Worm (Caenorhabditis elegans) whole organism, L4 larva: Measurements from ENCODE around the gene kvs-2.

ENCODE experiments used
- D1046.2 ChIP-seq: fragments of 200-800 bp; sonication (Bioruptor generic); IDR thresholded peaks from 2 replicates; pipeline ENCODE4 v1.3.6; 2022; ENCODE audit warnings: missing genetic modification characterization, missing compliant biosample characterization
- R02D3.7 ChIP-seq: fragments of 150-350 bp; sonication (generic microtip); optimal IDR thresholded peaks from 3 replicates; lab custom pipeline; 2014; ENCODE audit warnings: missing biosample characterization, missing genetic modification characterization
- T20F7.1 ChIP-seq: fragments of 200-800 bp; sonication (Bioruptor generic); optimal IDR thresholded peaks from 2 replicates; lab custom pipeline; 2018; ENCODE audit warnings: mild to moderate bottlenecking, missing genetic modification characterization, missing compliant biosample characterization
- Y75B8A.6 ChIP-seq: fragments of 200-800 bp; sonication (Bioruptor generic); IDR thresholded peaks from 2 replicates; pipeline ENCODE4 v1.3.6; 2022; ENCODE audit warnings: missing genetic modification reagents, missing genetic modification characterization, missing compliant biosample characterization
- ZK546.5 ChIP-seq, 2 experiments: sonication (generic microtip); optimal IDR thresholded peaks; 2 replicates each; lab custom pipeline; 2017; ENCODE audit warnings: missing biosample characterization in 2 of 2, missing genetic modification characterization in 2 of 2
- aha-1 ChIP-seq: fragments of 150-350 bp; peaks from one replicate; lab custom pipeline; 2014; ENCODE audit warnings: missing biosample characterization, missing genetic modification characterization
- aly-2 ChIP-seq: sonication (generic microtip); optimal IDR thresholded peaks from 2 replicates; lab custom pipeline; 2018; ENCODE audit warnings: missing biosample characterization, missing genetic modification characterization
- attf-4 ChIP-seq: sonication (generic microtip); optimal IDR thresholded peaks from 3 replicates; lab custom pipeline; 2017; ENCODE audit warnings: missing biosample characterization, missing genetic modification characterization
- ceh-28 ChIP-seq: fragments of 150-350 bp; optimal IDR thresholded peaks from 2 replicates; lab custom pipeline; 2014; ENCODE audit warnings: missing biosample characterization, missing genetic modification reagents, missing genetic modification characterization
- ceh-44 ChIP-seq: fragments of 200-800 bp; sonication (Bioruptor generic); IDR thresholded peaks from 2 replicates; pipeline ENCODE4 v1.3.6; 2022; ENCODE audit warnings: missing genetic modification reagents, missing genetic modification characterization, missing compliant biosample characterization
- ces-1 ChIP-seq: fragments of 150-350 bp; sonication (generic microtip); optimal IDR thresholded peaks from 4 replicates; lab custom pipeline; 2014; ENCODE audit warnings: missing biosample characterization, missing genetic modification reagents, missing genetic modification characterization
- ctbp-1 ChIP-seq: fragments of 200-800 bp; sonication (Bioruptor generic); IDR thresholded peaks from 2 replicates; pipeline ENCODE4 v1.3.6; 2022; ENCODE audit warnings: missing genetic modification reagents, missing genetic modification characterization, missing compliant biosample characterization
- daf-12 ChIP-seq: fragments of 150-350 bp; optimal IDR thresholded peaks from 2 replicates; lab custom pipeline; 2014; ENCODE audit warnings: missing biosample characterization, missing genetic modification reagents, missing genetic modification characterization
- dmd-8 ChIP-seq: fragments of 200-800 bp; sonication (Bioruptor generic); IDR thresholded peaks from 2 replicates; pipeline ENCODE4 v1.3.6; 2022; ENCODE audit warnings: missing genetic modification characterization, missing compliant biosample characterization
- duxl-1 ChIP-seq: sonication (generic microtip); optimal IDR thresholded peaks from 2 replicates; lab custom pipeline; 2016; ENCODE audit warnings: mild to moderate bottlenecking, missing genetic modification characterization, moderate library complexity, missing compliant biosample characterization; ENCODE audit not compliant: poor library complexity
- dve-1 ChIP-seq: sonication (generic microtip); optimal IDR thresholded peaks from 2 replicates; lab custom pipeline; 2017; ENCODE audit warnings: antibody characterized with exemption, mild to moderate bottlenecking, missing genetic modification characterization, missing compliant biosample characterization; ENCODE audit not compliant: insufficient read depth
- fkh-10 ChIP-seq: fragments of 150-350 bp; optimal IDR thresholded peaks from 2 replicates; lab custom pipeline; 2014; ENCODE audit warnings: missing biosample characterization, missing genetic modification reagents, missing genetic modification characterization
- hlh-30 ChIP-seq: sonication (generic microtip); optimal IDR thresholded peaks from 2 replicates; lab custom pipeline; 2017; ENCODE audit warnings: antibody characterized with exemption, mild to moderate bottlenecking, missing genetic modification characterization, missing compliant biosample characterization; ENCODE audit not compliant: insufficient read depth
- hmg-1.1 ChIP-seq: fragments of 200-800 bp; sonication (Bioruptor generic); IDR thresholded peaks from 2 replicates; pipeline ENCODE4 v1.3.6; 2022; ENCODE audit warnings: missing genetic modification reagents, missing genetic modification characterization, missing compliant biosample characterization
- lin-1 ChIP-seq: fragments of 200-800 bp; sonication (Bioruptor generic); IDR thresholded peaks from 2 replicates; pipeline ENCODE4 v1.3.6; 2022; ENCODE audit warnings: missing genetic modification reagents, missing genetic modification characterization, missing compliant biosample characterization
- lin-29 ChIP-seq: fragments of 200-800 bp; sonication (Bioruptor generic); IDR thresholded peaks from 2 replicates; pipeline ENCODE4 v1.3.6; 2022; ENCODE audit warnings: missing genetic modification reagents, missing genetic modification characterization, missing compliant biosample characterization
- lin-39 ChIP-seq: fragments of 150-350 bp; optimal IDR thresholded peaks from 2 replicates; lab custom pipeline; 2014; ENCODE audit warnings: missing biosample characterization, missing genetic modification reagents, missing genetic modification characterization
- lsy-2 ChIP-seq, 2 experiments: fragments of 150-350 bp in 1 of 2; sonication (generic microtip) in 1 of 2; optimal IDR thresholded peaks; 2 replicates each; lab custom pipeline; 2014 to 2017; ENCODE audit warnings: missing biosample characterization in 2 of 2, missing genetic modification characterization in 2 of 2
- madf-5 ChIP-seq, 2 experiments: fragments of 200-800 bp; sonication (Bioruptor generic); IDR thresholded peaks; 2 replicates each; pipeline ENCODE4 v1.3.6; 2022; ENCODE audit warnings: missing compliant biosample characterization in 2 of 2, missing genetic modification characterization in 2 of 2
- mdl-1 ChIP-seq, 2 experiments: fragments of 150-350 bp in 1 of 2; sonication (generic microtip) in 1 of 2; optimal IDR thresholded peaks; 2 replicates each; lab custom pipeline; 2014 to 2017; ENCODE audit warnings: missing biosample characterization in 2 of 2, missing genetic modification characterization in 2 of 2
- mdt-29 ChIP-seq: fragments of 200-800 bp; sonication (Bioruptor generic); IDR thresholded peaks from 2 replicates; pipeline ENCODE4 v1.3.6; 2022; ENCODE audit warnings: missing genetic modification reagents, missing genetic modification characterization, missing compliant biosample characterization
- mes-2 ChIP-seq: sonication (generic microtip); optimal IDR thresholded peaks from 2 replicates; lab custom pipeline; 2016; ENCODE audit warnings: missing genotype, mild to moderate bottlenecking, missing genetic modification characterization, missing compliant biosample characterization; ENCODE audit not compliant: poor library complexity, severe bottlenecking
- mxl-2 ChIP-seq: fragments of 200-800 bp; sonication (Bioruptor generic); conservative IDR thresholded peaks from 2 replicates; pipeline ENCODE4 v1.3.6; 2022; ENCODE audit warnings: missing genetic modification reagents, missing genetic modification characterization, missing compliant biosample characterization
- nhr-11 ChIP-seq: fragments of 150-350 bp; optimal IDR thresholded peaks from 2 replicates; lab custom pipeline; 2014; ENCODE audit warnings: missing biosample characterization, missing genetic modification characterization
- nhr-42 ChIP-seq: fragments of 200-800 bp; sonication (Bioruptor generic); IDR thresholded peaks from 2 replicates; pipeline ENCODE4 v1.3.6; 2022; ENCODE audit warnings: missing genetic modification characterization, missing compliant biosample characterization
- nhr-6 ChIP-seq: fragments of 150-350 bp; optimal IDR thresholded peaks from 2 replicates; lab custom pipeline; 2014; ENCODE audit warnings: missing biosample characterization, missing genetic modification characterization
- nhr-76 ChIP-seq: fragments of 150-350 bp; optimal IDR thresholded peaks from 2 replicates; lab custom pipeline; 2014; ENCODE audit warnings: missing biosample characterization, missing genetic modification characterization
- rbr-2 ChIP-seq: sonication (generic microtip); optimal IDR thresholded peaks from 2 replicates; lab custom pipeline; 2016; ENCODE audit warnings: missing genotype, missing genetic modification characterization, missing compliant biosample characterization
- skn-1 ChIP-seq: fragments of 150-350 bp; optimal IDR thresholded peaks from 2 replicates; lab custom pipeline; 2014; ENCODE audit warnings: missing biosample characterization, missing genetic modification characterization
- unc-62 ChIP-seq, 3 experiments: fragments of 150-350 bp in 1 of 3; sonication (generic microtip); optimal IDR thresholded peaks in 2 of 3; peaks in 1 of 3; 1 replicate in 1 of 3; 2 replicates in 2 of 3; lab custom pipeline; 2014 to 2017; ENCODE audit warnings: missing biosample characterization in 3 of 3, missing genetic modification characterization in 3 of 3, missing genetic modification reagents in 3 of 3, missing genotype in 1 of 3
- zfp-2 ChIP-seq: sonication (generic microtip); optimal IDR thresholded peaks from 2 replicates; lab custom pipeline; 2016; ENCODE audit warnings: mild to moderate bottlenecking, missing genetic modification characterization, missing compliant biosample characterization
- zfp-3 ChIP-seq: fragments of 200-800 bp; sonication (Bioruptor generic); conservative IDR thresholded peaks from 2 replicates; pipeline ENCODE4 v1.3.6; 2022; ENCODE audit warnings: missing genetic modification reagents, missing genetic modification characterization, missing compliant biosample characterization
- ztf-11 ChIP-seq: fragments of 150-350 bp; optimal IDR thresholded peaks from 2 replicates; lab custom pipeline; 2014; ENCODE audit warnings: missing biosample characterization, missing genetic modification characterization

The kvs-2 gene

DNA sequence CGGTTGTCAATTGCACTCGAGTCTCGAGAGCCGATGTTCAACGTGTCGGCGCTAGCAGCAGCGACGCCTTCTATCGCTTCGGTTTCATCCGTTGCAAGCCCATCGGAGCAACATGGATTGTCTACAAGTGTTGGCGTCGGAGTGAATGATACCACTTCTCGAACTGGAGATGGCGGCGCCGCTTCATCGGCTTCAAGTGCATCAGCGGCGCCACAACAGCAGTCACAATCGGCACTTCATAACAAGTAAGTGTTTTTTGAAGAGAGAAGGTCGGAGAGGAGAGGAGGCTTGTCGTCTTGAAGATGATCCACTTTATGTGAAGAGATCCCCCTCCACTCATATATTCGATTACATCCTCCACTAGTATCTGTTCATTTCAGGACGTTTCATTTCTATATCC is 36.8 kb downstream of the kvs-2 start:
- TF ChIP-seq ZK546.5 (tag; optimal IDR thresholded peaks at IDR 0.05; lab: Kevin White, UChicago), result no peak

DNA sequence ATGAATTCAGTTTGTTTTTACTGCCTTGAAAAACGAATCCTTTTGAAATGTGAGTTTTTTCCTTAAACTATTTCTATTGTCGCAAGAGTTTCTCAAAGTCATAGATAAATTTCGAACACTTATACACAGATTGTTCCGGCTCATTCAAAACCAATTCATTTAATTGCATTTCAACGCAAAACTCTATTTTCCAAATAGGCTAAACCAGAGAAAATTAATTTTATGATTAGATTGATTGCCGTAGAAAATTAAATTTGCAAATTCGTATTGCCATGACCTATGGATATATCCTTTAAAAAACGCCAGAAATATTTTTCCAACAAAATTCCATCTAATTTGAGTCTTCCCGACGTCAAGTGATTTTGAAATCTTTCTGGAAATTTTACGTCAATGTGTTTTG is 40.2 kb downstream of the kvs-2 start:
- no peak for TF ChIP-seq nhr-42 (GFP tag; lab: Robert Waterston, UW)
- TF ChIP-seq ceh-44 (GFP tag; lab: Robert Waterston, UW), result no peak
- no peak for TF ChIP-seq nhr-11 (tag; lab: Kevin White, UChicago)
- no peak for TF ChIP-seq lin-39 (tag; lab: Kevin White, UChicago)
- no peak for TF ChIP-seq zfp-2 (tag; lab: Kevin White, UChicago)
- TF ChIP-seq attf-4 (tag; lab: Kevin White, UChicago), result no peak
- no peak for TF ChIP-seq ceh-28 (tag; lab: Kevin White, UChicago)
- no peak for TF ChIP-seq Y75B8A.6 (GFP tag; lab: Robert Waterston, UW)
- no peak for TF ChIP-seq dmd-8 (GFP tag; lab: Robert Waterston, UW)
- TF ChIP-seq aly-2 (tag; lab: Kevin White, UChicago), result no peak
- no peak for TF ChIP-seq mdt-29 (GFP tag; lab: Robert Waterston, UW)
- TF ChIP-seq duxl-1 (tag; lab: Kevin White, UChicago), result no peak
- TF ChIP-seq D1046.2 (GFP tag; lab: Robert Waterston, UW), result no peak
- TF ChIP-seq nhr-76 (tag; lab: Kevin White, UChicago), result no peak
- no peak for TF ChIP-seq daf-12 (tag; lab: Kevin White, UChicago)
- no peak for TF ChIP-seq mes-2 (tag; lab: Kevin White, UChicago)
- TF ChIP-seq R02D3.7, result no peak
- no peak for TF ChIP-seq nhr-6 (tag; lab: Kevin White, UChicago)
- no peak for TF ChIP-seq lin-29 (GFP tag; lab: Robert Waterston, UW)
- TF ChIP-seq, all 104 proteins: peak for 0

ce11 chrV:10677459-10677858 is 41.6 kb downstream of the kvs-2 start:
- TF ChIP-seq lsy-2 (tag; optimal IDR thresholded peaks at IDR 0.05; lab: Kevin White, UChicago), result peak in 1 of 2 experiments; percentile 21
- peak; percentile 46 for TF ChIP-seq fkh-10 (GFP tag; lab: Kevin White, UChicago)
- TF ChIP-seq skn-1 (tag; lab: Kevin White, UChicago), result no peak
- TF ChIP-seq hmg-1.1 (GFP tag; lab: Robert Waterston, UW), result peak; percentile 67
- peak; percentile 18 for TF ChIP-seq nhr-11 (tag; lab: Kevin White, UChicago)
- TF ChIP-seq lin-1 (GFP tag; lab: Robert Waterston, UW), result no peak
- TF ChIP-seq ces-1 (GFP tag; lab: Kevin White, UChicago), result no peak
- TF ChIP-seq rbr-2 (tag; lab: Kevin White, UChicago), result peak; percentile 46
- TF ChIP-seq aha-1 (tag; lab: Kevin White, UChicago), result no peak
- TF ChIP-seq nhr-6 (tag; lab: Kevin White, UChicago), result no peak
- no peak for TF ChIP-seq dve-1
- TF ChIP-seq ztf-11 (tag; lab: Kevin White, UChicago), result no peak
- peak; percentile 12 for TF ChIP-seq hlh-30 (tag; lab: Kevin White, UChicago)
- TF ChIP-seq ctbp-1 (GFP tag; lab: Robert Waterston, UW), result 0 out of 2 replicates have a peak, but pooled peaks have one; percentile 22
- no peak for TF ChIP-seq T20F7.1 (GFP tag; lab: Kevin White, UChicago)
- TF ChIP-seq mxl-2 (GFP tag; lab: Robert Waterston, UW), result no peak
- TF ChIP-seq mdl-1 (tag; optimal IDR thresholded peaks at IDR 0.05; lab: Kevin White, UChicago), result peak in 1 of 2 experiments; percentile 27
- TF ChIP-seq unc-62 (GFP tag; optimal IDR thresholded peaks at IDR 0.05 in 1 of 2; lab: Kevin White, UChicago), result peak in 1 of 2 experiments; percentile 83
- TF ChIP-seq unc-62 (tag; optimal IDR thresholded peaks at IDR 0.05; lab: Kevin White, UChicago), result no peak
- no peak for TF ChIP-seq madf-5 (GFP tag; IDR thresholded peaks at IDR 0.05; lab: Robert Waterston, UW)
- TF ChIP-seq zfp-3 (GFP tag; lab: Robert Waterston, UW), result no peak
